Fruit fly (Drosophila melanogaster) whole organism, prepupa: ENCODE results near the gene Spg7.

Experiments
- Blimp-1 ChIP-seq: fragments of 200-800 bp; sonication (Bioruptor generic); optimal IDR thresholded peaks from 3 replicates; lab custom pipeline; 2017; ENCODE audit warnings: missing biosample characterization, missing genetic modification characterization, mild to moderate bottlenecking, moderate library complexity, missing genetic modification reagents
- CG11294 ChIP-seq: fragments of 200-800 bp; sonication (Bioruptor generic); IDR thresholded peaks from 2 replicates; pipeline ENCODE4 v1.3.6; 2022; ENCODE audit warnings: missing biosample characterization, missing genetic modification characterization
- CG1621 ChIP-seq: fragments of 200-800 bp; sonication (Bioruptor generic); optimal IDR thresholded peaks from 3 replicates; lab custom pipeline; 2018; ENCODE audit warnings: missing biosample characterization, mild to moderate bottlenecking, missing genetic modification characterization
- CG6808 ChIP-seq: fragments of 200-800 bp; sonication (Bioruptor generic); optimal IDR thresholded peaks from 3 replicates; lab custom pipeline; 2017; ENCODE audit warnings: missing biosample characterization, missing genetic modification characterization, mild to moderate bottlenecking, moderate library complexity, missing genetic modification reagents
- CG8119 ChIP-seq: fragments of 200-800 bp; sonication (Bioruptor generic); IDR thresholded peaks from 3 replicates; pipeline ENCODE4 v1.3.6; 2022; ENCODE audit warnings: missing biosample characterization, missing genetic modification characterization
- CG8319 ChIP-seq: fragments of 200-800 bp; sonication (Bioruptor generic); optimal IDR thresholded peaks from 3 replicates; lab custom pipeline; 2016; ENCODE audit warnings: missing biosample characterization, missing genetic modification characterization
- Ets96B ChIP-seq: fragments of 200-800 bp; optimal IDR thresholded peaks from 2 replicates; lab custom pipeline; 2019; ENCODE audit warnings: missing biosample characterization, mild to moderate bottlenecking, missing genetic modification characterization, moderate library complexity
- Hr4 ChIP-seq: fragments of 200-800 bp; sonication (Bioruptor generic); optimal IDR thresholded peaks from 3 replicates; lab custom pipeline; 2016; ENCODE audit warnings: missing biosample characterization, missing genetic modification characterization
- OdsH ChIP-seq: fragments of 200-800 bp; sonication (Bioruptor generic); optimal IDR thresholded peaks from 3 replicates; lab custom pipeline; 2016; ENCODE audit warnings: missing biosample characterization, missing genetic modification characterization
- Sox102F ChIP-seq: fragments of 200-800 bp; sonication (Bioruptor generic); optimal IDR thresholded peaks from 2 replicates; lab custom pipeline; 2016; ENCODE audit warnings: missing biosample characterization, mild to moderate bottlenecking, missing genetic modification characterization
- achi ChIP-seq: fragments of 200-800 bp; sonication (Bioruptor generic); optimal IDR thresholded peaks from 3 replicates; lab custom pipeline; 2016; ENCODE audit warnings: missing biosample characterization, missing genetic modification characterization
- eg ChIP-seq: fragments of 200-800 bp; sonication (Bioruptor generic); IDR thresholded peaks from 3 replicates; pipeline ENCODE4 v1.3.6; 2022; ENCODE audit warnings: missing biosample characterization, missing genetic modification characterization
- net ChIP-seq: fragments of 200-800 bp; sonication (Bioruptor generic); optimal IDR thresholded peaks from 3 replicates; lab custom pipeline; 2016; ENCODE audit warnings: missing biosample characterization, missing genetic modification characterization

- TF ChIP-seq OdsH (no peak), Ets96B (tag; lab: Kevin White, UChicago) (no peak), achi (GFP tag; lab: Kevin White, UChicago) (no peak), eg (no peak), Sox102F (GFP tag; lab: Kevin White, UChicago) (no peak), CG11294 (no peak), CG8119 (GFP tag; lab: Robert Waterston, UW) (no peak), Blimp-1 (no peak), Hr4 (GFP tag; lab: Kevin White, UChicago) (no peak), CG1621 (no peak), CG6808 (GFP tag; lab: Kevin White, UChicago) (no peak), net (GFP tag; lab: Kevin White, UChicago) (no peak), CG8319 (GFP tag; lab: Kevin White, UChicago) (no peak)
These were observed at the start of gene Spg7, which contains the start of gene Lint-O for dm6 chrX:2698064-2698894.
